Fruit fly (Drosophila melanogaster) ovary, adult (tissue): Measurements from ENCODE around the gene AstC-R2.
"Not testable (repeated sequence)": the region's sequence is repeated elsewhere in the genome, so short reads cannot be mapped to it uniquely, and the experiment has no call there.

Experiments used
- CG17801 ChIP-seq: fragments of 200-800 bp; optimal IDR thresholded peaks from 2 replicates; lab custom pipeline; 2019; ENCODE audit warnings: missing biosample characterization, mild to moderate bottlenecking, missing genetic modification characterization, moderate library complexity; ENCODE audit not compliant: partially characterized antibody

AstC-R2 gene

dm6 chr3L:18502425-18502824 lies at the start of gene AstC-R2:
AstC-R2 (minus strand) TSS chr3L:18502557.
- no peak for TF ChIP-seq CG17801 (GFP tag; lab: Kevin White, UChicago)

DNA sequence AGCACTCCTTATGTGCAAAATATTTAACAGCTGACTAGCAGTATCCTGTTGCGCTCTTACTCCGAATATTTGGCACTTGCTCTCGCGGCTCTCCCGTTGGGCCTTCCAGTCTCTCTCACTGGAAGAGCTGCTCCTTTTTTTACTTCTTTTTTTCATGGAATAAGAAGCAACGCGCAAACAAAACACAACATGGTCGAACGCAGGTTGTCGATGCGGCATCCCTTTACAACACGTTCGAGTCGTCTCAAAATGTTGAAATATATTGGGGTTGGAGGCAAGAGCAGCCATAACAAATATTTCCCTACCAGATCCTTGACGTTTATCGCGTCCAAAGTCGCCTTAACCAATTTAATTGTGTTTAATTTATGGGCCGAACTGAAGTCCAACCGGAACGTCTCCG lies 37.5 kb upstream of the AstC-R2 start:
- no peak for TF ChIP-seq CG17801 (GFP tag; lab: Kevin White, UChicago)

DNA sequence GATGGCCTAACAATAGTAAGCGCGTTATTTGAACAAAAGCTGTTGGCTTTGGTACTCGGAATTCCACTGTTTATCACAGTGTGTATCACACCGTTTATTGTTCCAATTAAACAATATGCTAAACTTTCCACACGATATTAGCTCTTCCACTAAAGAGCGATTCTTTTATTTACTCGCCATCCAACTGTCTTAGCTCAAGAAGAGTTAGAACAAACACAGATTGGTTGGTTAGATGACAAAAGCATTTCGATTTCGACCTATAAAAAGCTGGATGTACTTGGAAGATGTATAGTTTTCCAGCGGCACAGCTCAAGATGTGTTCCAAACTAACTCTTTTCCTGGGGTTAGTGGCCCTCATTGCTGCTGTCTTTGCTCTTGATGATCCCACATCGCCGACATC lies 24.3 kb upstream of the AstC-R2 start, which contains the start of gene CG32198:
TSS of gene CG32198 (plus strand) at position 301 of the 400 bp plus-strand sequence.
- no peak for TF ChIP-seq CG17801 (GFP tag; lab: Kevin White, UChicago)

- not testable (repeated sequence) for TF ChIP-seq CG17801 (GFP tag; lab: Kevin White, UChicago)
Observed at dm6 chr3L:18472284-18472683, 30.1 kb downstream of the AstC-R2 start, which contains the start of gene Met75Ca. Met75Ca (minus strand) TSS chr3L:18472384.

dm6 chr3L:18469518-18469917 lies 32.8 kb downstream of the AstC-R2 start, which contains the start of gene Met75Cb:
Met75Cb (minus strand) TSS chr3L:18469618.
- not testable (repeated sequence) for TF ChIP-seq CG17801 (GFP tag; lab: Kevin White, UChicago)

DNA sequence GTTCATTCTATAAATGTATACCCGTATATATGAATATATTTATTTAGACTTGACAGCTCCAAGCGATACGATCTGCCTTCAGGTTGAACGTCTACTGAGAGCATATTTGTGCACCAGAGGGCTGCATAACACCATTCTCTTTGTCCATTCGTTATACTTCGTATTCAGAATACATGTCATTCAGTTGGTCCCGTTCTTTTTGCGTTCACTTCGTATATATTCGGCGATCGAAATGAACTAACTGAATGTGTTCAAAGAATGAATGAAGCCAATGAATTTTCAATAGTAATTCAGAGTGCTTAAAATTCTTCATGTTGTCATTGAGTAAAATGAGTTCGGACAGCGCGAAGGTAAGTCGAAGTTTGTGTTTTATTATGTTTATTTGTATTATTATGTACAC lies 39.3 kb downstream of the AstC-R2 start, which contains the start of gene CG4306:
TSS of gene CG4306 (minus strand) at position 101 of the 400 bp plus-strand sequence.
- TF ChIP-seq CG17801 (GFP tag; lab: Kevin White, UChicago), result no peak

dm6 chr3L:18460987-18461403 lies 41.4 kb downstream of the AstC-R2 start, which contains the start of gene CG32196:
CG32196 (minus strand) TSS chr3L:18461024.
- TF ChIP-seq CG17801 (GFP tag; lab: Kevin White, UChicago), result peak; percentile 82

- TF ChIP-seq CG17801 (GFP tag; lab: Kevin White, UChicago), result no peak
Observed at dm6 chr3L:18460317-18460912, 41.9 kb downstream of the AstC-R2 start.

DNA sequence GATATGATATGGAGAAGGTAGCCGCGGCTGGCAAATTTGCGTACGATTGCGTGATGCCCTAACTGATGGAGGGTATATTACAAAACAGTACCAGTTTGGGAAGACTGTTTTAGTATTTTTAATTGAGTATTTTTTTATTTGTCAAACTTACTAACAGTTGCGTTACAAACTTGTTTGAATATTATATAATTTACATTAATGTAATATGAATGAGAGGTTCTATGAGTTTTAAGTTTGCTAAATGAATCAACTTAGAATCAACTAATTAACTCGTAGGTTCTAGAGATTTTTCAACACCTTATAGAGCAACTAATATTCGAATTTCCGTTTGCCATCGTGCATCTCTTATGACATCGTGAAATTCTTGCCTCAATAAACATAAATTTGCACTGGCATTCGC lies 52.7 kb downstream of the AstC-R2 start:
- TF ChIP-seq CG17801 (GFP tag; lab: Kevin White, UChicago), result no peak

DNA sequence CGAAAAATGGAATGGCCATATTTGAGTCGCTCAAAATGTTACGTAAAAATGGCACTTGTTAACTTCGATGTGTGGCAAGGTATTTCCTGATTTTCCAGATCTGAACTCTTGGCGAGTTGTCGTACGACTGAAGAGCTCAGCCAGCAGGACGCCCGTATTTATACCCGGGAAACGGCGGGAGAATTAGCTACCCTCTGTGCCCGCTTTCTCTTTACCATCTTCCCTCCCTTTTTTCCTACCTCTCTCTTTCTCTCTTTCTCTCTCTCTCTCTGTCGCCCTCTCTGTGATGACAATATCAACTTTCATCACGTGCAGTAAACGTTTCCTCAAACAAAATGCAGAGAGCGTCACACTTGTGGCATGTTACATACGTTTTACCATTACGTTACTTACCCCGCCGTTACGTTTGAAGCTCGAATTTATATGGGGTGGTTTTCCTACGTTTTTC lies 62.5 kb downstream of the AstC-R2 start, which contains the start of gene skl:
TSS of gene skl (minus strand) at position 134 of the 448 bp plus-strand sequence.
- TF ChIP-seq CG17801 (GFP tag; lab: Kevin White, UChicago), result no peak
